Fruit fly (Drosophila melanogaster): ENCODE results near the gene mRpL2.

mRpL2 gene

DNA sequence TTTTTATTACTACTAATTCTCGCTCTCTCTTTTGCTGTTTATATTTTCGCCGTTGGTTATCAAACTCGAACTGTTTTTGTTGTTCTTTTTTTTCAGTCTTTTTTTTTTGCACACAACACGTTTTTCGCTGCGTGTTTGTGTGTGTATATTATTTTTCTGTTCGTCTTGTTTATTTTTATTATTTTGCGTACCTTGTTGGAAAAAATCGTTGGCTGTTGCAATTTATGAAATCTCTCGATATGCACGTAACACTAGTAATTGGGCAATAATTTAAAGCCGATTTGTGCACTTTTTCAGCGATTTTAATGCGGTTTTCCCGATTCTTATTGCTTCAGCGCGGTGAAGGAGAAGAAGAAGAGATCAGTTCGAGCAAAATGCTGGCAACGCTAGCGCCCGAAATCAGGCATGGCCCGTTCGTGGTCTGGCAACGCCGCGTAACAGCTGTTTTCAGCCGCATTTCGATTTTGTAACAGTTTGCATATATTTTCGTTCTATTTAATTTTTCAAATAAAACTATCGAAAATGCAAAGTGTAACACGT is at the start of gene mRpL2, which contains the start of gene FoxK:
TSS of gene mRpL2 (plus strand) at position 429 of the 540 bp plus-strand sequence.
TSS of gene FoxK (minus strand) at position 365 of the 540 bp plus-strand sequence.
- TF ChIP-seq Hr39 (GFP tag; optimal IDR thresholded peaks at IDR 0.05), result peak; percentile 12
- TF ChIP-seq acj6 (GFP tag; optimal IDR thresholded peaks at IDR 0.05), result no peak
- TF ChIP-seq dsx (GFP tag; optimal IDR thresholded peaks at IDR 0.05; ENCODE audit: poor library complexity, severe bottlenecking), result peak; percentile 77
- peak; percentile 85 for TF ChIP-seq vri (GFP tag; optimal IDR thresholded peaks at IDR 0.05)
- TF ChIP-seq CG6276 (GFP tag; optimal IDR thresholded peaks at IDR 0.05), result peak; percentile 94
- TF ChIP-seq Eip93F (GFP tag; optimal IDR thresholded peaks at IDR 0.05), result no peak
- peak; percentile 11 for TF ChIP-seq CG4318 (GFP tag; optimal IDR thresholded peaks at IDR 0.05)
- TF ChIP-seq salr (GFP tag; optimal IDR thresholded peaks at IDR 0.05), result peak; percentile 54 to 90
- peak; percentile 84 for TF ChIP-seq net (GFP tag; optimal IDR thresholded peaks at IDR 0.05)
- no peak for TF ChIP-seq Sox15 (GFP tag; optimal IDR thresholded peaks at IDR 0.05)
- peak; percentile 66 for TF ChIP-seq achi (GFP tag; optimal IDR thresholded peaks at IDR 0.05)
- TF ChIP-seq lz (GFP tag; optimal IDR thresholded peaks at IDR 0.05), result no peak
- peak; percentile 75 for TF ChIP-seq CG15336 (GFP tag; IDR thresholded peaks at IDR 0.05)
- peak; percentile 84 for TF ChIP-seq CG10669 (GFP tag; optimal IDR thresholded peaks at IDR 0.05)
- TF ChIP-seq Blimp-1 (GFP tag; optimal IDR thresholded peaks at IDR 0.05), result peak; percentile 23
- TF ChIP-seq OdsH (GFP tag; optimal IDR thresholded peaks at IDR 0.05), result peak; percentile 43
- peak; percentile 57 for TF ChIP-seq CG11762 (GFP tag; optimal IDR thresholded peaks at IDR 0.05; ENCODE audit: insufficient read depth)
- peak; percentile 62 for TF ChIP-seq Met (GFP tag; optimal IDR thresholded peaks at IDR 0.05)
- TF ChIP-seq CG16779 (tag; optimal IDR thresholded peaks at IDR 0.05), result peak; percentile 90
- peak; percentile 26 for TF ChIP-seq CG8319 (GFP tag; optimal IDR thresholded peaks at IDR 0.05)
- TF ChIP-seq esn (GFP tag; optimal IDR thresholded peaks at IDR 0.05), result peak; percentile 41
- peak; percentile 43 for TF ChIP-seq dac (GFP tag; optimal IDR thresholded peaks at IDR 0.05)
- TF ChIP-seq CG6808 (GFP tag; optimal IDR thresholded peaks at IDR 0.05), result peak; percentile 96
- peak; percentile 80 for TF ChIP-seq Ets96B (tag; optimal IDR thresholded peaks at IDR 0.05)
- TF ChIP-seq Ets21C (GFP tag; optimal IDR thresholded peaks at IDR 0.05), result peak; percentile 22
- TF ChIP-seq Eip78C (GFP tag), result peak; percentile 90
- TF ChIP-seq ss (GFP tag; optimal IDR thresholded peaks at IDR 0.05), result peak; percentile 96 to 97
- 0 out of 2 replicates have a peak, but pooled peaks have one; percentile 9 for TF ChIP-seq Gug (GFP tag; IDR thresholded peaks at IDR 0.05)
- peak; percentile 77 for TF ChIP-seq CG32006 (GFP tag; optimal IDR thresholded peaks at IDR 0.05)
- peak; percentile 83 for TF ChIP-seq CG6163 (GFP tag; IDR thresholded peaks at IDR 0.05)
- peak; percentile 61 for TF ChIP-seq fd59A (GFP tag; optimal IDR thresholded peaks at IDR 0.05)
- TF ChIP-seq Sox14 (GFP tag; optimal IDR thresholded peaks at IDR 0.05), result peak; percentile 62
- no peak for TF ChIP-seq fkh (GFP tag; optimal IDR thresholded peaks at IDR 0.05)
- peak; percentile 57 for TF ChIP-seq Eip75B (GFP tag; optimal IDR thresholded peaks at IDR 0.05)
- TF ChIP-seq CG1621 (tag; optimal IDR thresholded peaks at IDR 0.05), result peak; percentile 70
- no peak for TF ChIP-seq CG11902 (GFP tag; optimal IDR thresholded peaks at IDR 0.05)
- peak; percentile 74 for TF ChIP-seq svp (GFP tag)
- peak; percentile 94 for TF ChIP-seq CG9139 (GFP tag; optimal IDR thresholded peaks at IDR 0.05)
- no peak for TF ChIP-seq cyc (GFP tag; optimal IDR thresholded peaks at IDR 0.05)
- peak; percentile 91 for TF ChIP-seq Lpt (GFP tag; optimal IDR thresholded peaks at IDR 0.05)
- TF ChIP-seq Sox102F (GFP tag; optimal IDR thresholded peaks at IDR 0.05), result peak; percentile 66
- TF ChIP-seq CG3032 (tag; optimal IDR thresholded peaks at IDR 0.05), result peak; percentile 77
- peak; percentile 42 for TF ChIP-seq topi (GFP tag; optimal IDR thresholded peaks at IDR 0.05)
- peak; percentile 58 for TF ChIP-seq CG7368 (GFP tag; optimal IDR thresholded peaks at IDR 0.05)
- peak; percentile 2 for TF ChIP-seq Hr38 (GFP tag; optimal IDR thresholded peaks at IDR 0.05)
- TF ChIP-seq CG3919 (GFP tag; optimal IDR thresholded peaks at IDR 0.05), result peak; percentile 63
- peak; percentile 28 for TF ChIP-seq Smox (GFP tag; optimal IDR thresholded peaks at IDR 0.05)
- TF ChIP-seq CG6854 (GFP tag; optimal IDR thresholded peaks at IDR 0.05), result peak; percentile 65
- peak; percentile 86 for TF ChIP-seq spab (GFP tag; optimal IDR thresholded peaks at IDR 0.05)
- TF ChIP-seq CG6792 (GFP tag; optimal IDR thresholded peaks at IDR 0.05), result peak; percentile 37
- TF ChIP-seq CG10631 (GFP tag; optimal IDR thresholded peaks at IDR 0.05), result peak; percentile 47

Data from whole organism, prepupa.